Worm (Caenorhabditis elegans): ENCODE data around the gene F23F12.12.

Gene F23F12.12

ce11 chrIII:6464113-6464571 lies 43.8 kb upstream of the F23F12.12 start (continued):
- TF ChIP-seq sptf-2 (GFP tag; optimal IDR thresholded peaks at IDR 0.05) (no peak), hrde-1 (tag; optimal IDR thresholded peaks at IDR 0.05; ENCODE audit: borderline replicate concordance) (no peak), dox-1 (GFP tag; IDR thresholded peaks at IDR 0.05) (peak; percentile 95), pha-4 (tag; optimal IDR thresholded peaks at IDR 0.05) (peak; percentile 23), ama-1 (optimal IDR thresholded peaks at IDR 0.05) (peak; percentile 18), ama-1 (GFP tag; optimal IDR thresholded peaks at IDR 0.05) (peak in 1 of 2 experiments; percentile 8), C06A6.2 (GFP tag; conservative IDR thresholded peaks at IDR 0.05) (peak; percentile 86), lin-35 (GFP tag; optimal IDR thresholded peaks at IDR 0.05) (peak in 1 of 3 experiments; percentile 79), hmg-20 (GFP tag; IDR thresholded peaks at IDR 0.05) (no peak), T26A5.8 (tag; optimal IDR thresholded peaks at IDR 0.05) (peak; percentile 82), bed-2 (GFP tag; IDR thresholded peaks at IDR 0.05) (no peak), tbx-9 (tag; optimal IDR thresholded peaks at IDR 0.05; ENCODE audit: borderline replicate concordance) (no peak), C17E4.6 (GFP tag; IDR thresholded peaks at IDR 0.05) (peak; percentile 88), ceh-79 (tag; optimal IDR thresholded peaks at IDR 0.05) (peak; percentile 45), madf-10 (tag; optimal IDR thresholded peaks at IDR 0.05) (no peak), ztf-25 (GFP tag; IDR thresholded peaks at IDR 0.05) (peak; percentile 47; the same call in 1 of the 2 replicates), snpc-3.4 (tag; optimal IDR thresholded peaks at IDR 0.05) (no peak), efl-1 (GFP tag; optimal IDR thresholded peaks at IDR 0.05) (peak; percentile 86), F22D6.2 (tag; optimal IDR thresholded peaks at IDR 0.05) (peak; percentile 49), snpc-1.1 (tag; optimal IDR thresholded peaks at IDR 0.05; ENCODE audit: insufficient read depth) (no peak), hmg-1.2 (GFP tag; IDR thresholded peaks at IDR 0.05) (peak; percentile 66), lsy-27 (tag; optimal IDR thresholded peaks at IDR 0.05; ENCODE audit: borderline replicate concordance, insufficient read depth) (no peak), mxl-1 (tag; optimal IDR thresholded peaks at IDR 0.05) (no peak), nfya-1 (tag; optimal IDR thresholded peaks at IDR 0.05; ENCODE audit: borderline replicate concordance, insufficient read depth) (no peak), rec-8 (tag; optimal IDR thresholded peaks at IDR 0.05) (no peak), ztf-18 (tag; optimal IDR thresholded peaks at IDR 0.05) (peak; percentile 78), ceh-91 (GFP tag; IDR thresholded peaks at IDR 0.05) (peak; percentile 71), madf-3 (GFP tag; IDR thresholded peaks at IDR 0.05) (peak; percentile 88), ceh-58 (GFP tag; IDR thresholded peaks at IDR 0.05) (0 out of 2 replicates have a peak, but pooled peaks have one; percentile 16), bed-1 (GFP tag; IDR thresholded peaks at IDR 0.05) (no peak), F52B5.7 (tag; optimal IDR thresholded peaks at IDR 0.05) (peak; percentile 79), Y95B8A.8 (GFP tag; IDR thresholded peaks at IDR 0.05) (peak; percentile 94), attf-6 (GFP tag; IDR thresholded peaks at IDR 0.05) (no peak), B0336.3 (GFP tag; IDR thresholded peaks at IDR 0.05) (peak; percentile 98), rcor-1 (GFP tag; IDR thresholded peaks at IDR 0.05) (peak; percentile 63), egrh-3 (GFP tag; IDR thresholded peaks at IDR 0.05) (peak; percentile 97), pbrm-1 (GFP tag; IDR thresholded peaks at IDR 0.05) (peak; percentile 93), lir-1 (GFP tag; conservative IDR thresholded peaks at IDR 0.05) (peak; percentile 74), Y53F4B.3 (GFP tag; IDR thresholded peaks at IDR 0.05) (no peak; the same call in 1 of the 2 replicates), nhr-90 (tag; optimal IDR thresholded peaks at IDR 0.05) (peak; percentile 67), hlh-12 (tag; optimal IDR thresholded peaks at IDR 0.05) (no peak), F55B11.4 (tag; optimal IDR thresholded peaks at IDR 0.05; ENCODE audit: borderline replicate concordance, insufficient read depth) (no peak), F10E7.11 (tag; optimal IDR thresholded peaks at IDR 0.05) (no peak), dpl-1 (GFP tag; optimal IDR thresholded peaks at IDR 0.05) (peak; percentile 61), athp-1 (tag; optimal IDR thresholded peaks at IDR 0.05) (peak; percentile 80), let-607 (tag; optimal IDR thresholded peaks at IDR 0.05) (peak; percentile 83 to 87), ets-4 (GFP tag; optimal IDR thresholded peaks at IDR 0.05) (peak; percentile 86), lin-26 (GFP tag; IDR thresholded peaks at IDR 0.05) (peak; percentile 59; the same call in 1 of the 2 replicates)
